Fruit fly (Drosophila melanogaster) Kc167 (cell line): ENCODE results near the gene Rubicon.

ENCODE experiments used
- h ChIP-seq: fragments of >200 bp; optimal IDR thresholded peaks from 3 replicates; lab custom pipeline; 2018; ENCODE audit warnings: missing external identifiers
- insv ChIP-seq: fragments of >200 bp; optimal IDR thresholded peaks from 3 replicates; lab custom pipeline; 2018; ENCODE audit warnings: missing external identifiers

dm6 chrX:8676631-8677224 is at the start of gene Rubicon:
- TF ChIP-seq h (lab: Kevin White, UChicago) (no peak), insv (lab: Kevin White, UChicago) (no peak)
